Worm (Caenorhabditis elegans) whole organism, early embryonic: ENCODE measurements around the gene F57C2.4.

Source experiments
- aly-1 ChIP-seq: sonication (generic microtip); optimal IDR thresholded peaks from 2 replicates; lab custom pipeline; 2016; ENCODE audit warnings: missing genetic modification characterization, missing compliant biosample characterization
- ama-1 ChIP-seq: fragments of 150-350 bp; optimal IDR thresholded peaks from 2 replicates; lab custom pipeline; 2014
- ceh-13 ChIP-seq: fragments of 200-800 bp; sonication (Bioruptor generic); optimal IDR thresholded peaks from 2 replicates; lab custom pipeline; 2018; ENCODE audit warnings: mild to moderate bottlenecking, missing genetic modification characterization, missing compliant biosample characterization
- flt-1 ChIP-seq: fragments of 200-800 bp; sonication (Bioruptor generic); IDR thresholded peaks from 2 replicates; pipeline ENCODE4 v1.3.6; 2022; ENCODE audit warnings: missing genetic modification characterization, missing compliant biosample characterization
- tbx-11 ChIP-seq: fragments of 200-800 bp; sonication (Bioruptor generic); IDR thresholded peaks from 2 replicates; pipeline ENCODE4 v1.3.6; 2022; ENCODE audit warnings: missing genetic modification characterization, missing compliant biosample characterization
- tra-4 ChIP-seq: sonication (generic microtip); optimal IDR thresholded peaks from 2 replicates; lab custom pipeline; 2017; ENCODE audit warnings: missing genetic modification characterization, missing compliant biosample characterization

- TF ChIP-seq flt-1 (no peak), ceh-13 (GFP tag; lab: Kevin White, UChicago) (no peak), ama-1 (lab: Kevin White, UChicago) (no peak), tbx-11 (no peak), tra-4 (tag; lab: Kevin White, UChicago) (no peak), aly-1 (tag; lab: Kevin White, UChicago) (no peak)
Observed at ce11 chrII:14540551-14540950, 15.4 kb downstream of the F57C2.4 start.
